Worm (Caenorhabditis elegans) whole organism, young adult: ENCODE measurements around the gene dpy-26.

Experiments
- D2030.7 ChIP-seq: fragments of 200-800 bp; sonication (Bioruptor generic); IDR thresholded peaks from 2 replicates; pipeline ENCODE4 v1.3.6; 2022; ENCODE audit warnings: missing genetic modification reagents, missing genetic modification characterization, missing compliant biosample characterization
- F10E7.11 ChIP-seq: sonication (generic microtip); optimal IDR thresholded peaks from 2 replicates; lab custom pipeline; 2017; ENCODE audit warnings: mild to moderate bottlenecking, missing genetic modification characterization, moderate library complexity, missing compliant biosample characterization
- F33H1.4 ChIP-seq: fragments of 200-800 bp; sonication (Bioruptor generic); IDR thresholded peaks from 2 replicates; pipeline ENCODE4 v1.3.6; 2022; ENCODE audit warnings: missing genetic modification reagents, missing genetic modification characterization, missing compliant biosample characterization
- F37B4.10 ChIP-seq: fragments of 200-800 bp; sonication (Bioruptor generic); IDR thresholded peaks from 2 replicates; pipeline ENCODE4 v1.3.6; 2022; ENCODE audit warnings: missing genetic modification characterization, missing compliant biosample characterization
- F39B2.1 ChIP-seq: fragments of 200-800 bp; sonication (Bioruptor generic); IDR thresholded peaks from 2 replicates; pipeline ENCODE4 v1.3.6; 2022; ENCODE audit warnings: missing genetic modification reagents, missing genetic modification characterization, missing compliant biosample characterization
- F52B5.7 ChIP-seq: sonication (generic microtip); optimal IDR thresholded peaks from 2 replicates; lab custom pipeline; 2016; ENCODE audit warnings: mild to moderate bottlenecking, missing genetic modification characterization, missing compliant biosample characterization
- F55B11.4 ChIP-seq: sonication (generic microtip); optimal IDR thresholded peaks from 2 replicates; lab custom pipeline; 2016; ENCODE audit warnings: missing compliant biosample characterization, missing genetic modification characterization, borderline replicate concordance; ENCODE audit not compliant: insufficient read depth
- K12H6.12 ChIP-seq: fragments of 200-800 bp; sonication (Bioruptor generic); optimal IDR thresholded peaks from 2 replicates; lab custom pipeline; 2018; ENCODE audit warnings: mild to moderate bottlenecking, missing genetic modification characterization, missing compliant biosample characterization
- T26A5.8 ChIP-seq: sonication (generic microtip); optimal IDR thresholded peaks from 2 replicates; lab custom pipeline; 2016; ENCODE audit warnings: missing genetic modification characterization, missing compliant biosample characterization
- Y53F4B.3 ChIP-seq: fragments of 200-800 bp; sonication (Bioruptor generic); IDR thresholded peaks from 2 replicates; pipeline ENCODE4 v1.3.6; 2022; ENCODE audit warnings: missing genetic modification reagents, missing genetic modification characterization, missing compliant biosample characterization
- Y56A3A.18 ChIP-seq: fragments of 200-800 bp; sonication (Bioruptor generic); IDR thresholded peaks from 2 replicates; pipeline ENCODE4 v1.3.6; 2022; ENCODE audit warnings: missing genetic modification reagents, missing genetic modification characterization, missing compliant biosample characterization
- Y67H2A.10 ChIP-seq: fragments of 200-800 bp; sonication (Bioruptor generic); conservative IDR thresholded peaks from 2 replicates; pipeline ENCODE4 v1.3.6; 2022; ENCODE audit warnings: missing genetic modification reagents, missing genetic modification characterization, missing compliant biosample characterization
- Y79H2A.3 ChIP-seq: fragments of 200-800 bp; sonication (Bioruptor generic); conservative IDR thresholded peaks from 2 replicates; pipeline ENCODE4 v1.3.6; 2022; ENCODE audit warnings: missing genetic modification reagents, missing genetic modification characterization, missing compliant biosample characterization
- Y95B8A.8 ChIP-seq: fragments of 200-800 bp; sonication (Bioruptor generic); IDR thresholded peaks from 2 replicates; pipeline ENCODE4 v1.3.6; 2022; ENCODE audit warnings: missing genetic modification reagents, missing genetic modification characterization, missing compliant biosample characterization
- bed-1 ChIP-seq: fragments of 200-800 bp; sonication (Bioruptor generic); IDR thresholded peaks from 2 replicates; pipeline ENCODE4 v1.3.6; 2022; ENCODE audit warnings: missing genetic modification reagents, missing genetic modification characterization, missing compliant biosample characterization
- cebp-2 ChIP-seq: fragments of 200-800 bp; sonication (Bioruptor generic); IDR thresholded peaks from 2 replicates; pipeline ENCODE4 v1.3.6; 2022; ENCODE audit warnings: missing genetic modification characterization, missing compliant biosample characterization
- ceh-40 ChIP-seq: fragments of 200-800 bp; sonication (Bioruptor generic); IDR thresholded peaks from 2 replicates; pipeline ENCODE4 v1.3.6; 2022; ENCODE audit warnings: missing genetic modification characterization, missing compliant biosample characterization
- ceh-79 ChIP-seq: sonication (generic microtip); optimal IDR thresholded peaks from 2 replicates; lab custom pipeline; 2017; ENCODE audit warnings: mild to moderate bottlenecking, missing genetic modification characterization, missing compliant biosample characterization
- dpl-1 ChIP-seq: fragments of 150-350 bp; optimal IDR thresholded peaks from 2 replicates; lab custom pipeline; 2014; ENCODE audit warnings: missing biosample characterization, missing genetic modification reagents, missing genetic modification characterization
- ekl-4 ChIP-seq: fragments of 200-800 bp; sonication (Bioruptor generic); IDR thresholded peaks from 2 replicates; pipeline ENCODE4 v1.3.6; 2022; ENCODE audit warnings: missing genetic modification reagents, missing genetic modification characterization, missing compliant biosample characterization
- fkh-3 ChIP-seq: sonication (generic microtip); optimal IDR thresholded peaks from 2 replicates; lab custom pipeline; 2016; ENCODE audit warnings: mild to moderate bottlenecking, missing genetic modification characterization, missing compliant biosample characterization
- hlh-26 ChIP-seq: fragments of 200-800 bp; sonication (Bioruptor generic); conservative IDR thresholded peaks from 2 replicates; pipeline ENCODE4 v1.3.6; 2022; ENCODE audit warnings: missing genetic modification reagents, missing genetic modification characterization, missing compliant biosample characterization
- hmg-1.2 ChIP-seq: fragments of 200-800 bp; sonication (Bioruptor generic); IDR thresholded peaks from 2 replicates; pipeline ENCODE4 v1.3.6; 2022; ENCODE audit warnings: missing genetic modification reagents, missing genetic modification characterization, missing compliant biosample characterization
- lin-35 ChIP-seq, 3 experiments: fragments of 150-350 bp in 2 of 3; sonication (generic microtip) in 1 of 3; optimal IDR thresholded peaks; 2 replicates each; lab custom pipeline; 2014 to 2018; ENCODE audit warnings: missing biosample characterization in 3 of 3, missing genetic modification characterization in 3 of 3, missing genetic modification reagents in 3 of 3
- lin-40 ChIP-seq: sonication (generic microtip); optimal IDR thresholded peaks from 2 replicates; lab custom pipeline; 2016; ENCODE audit warnings: missing genetic modification characterization, mild to moderate bottlenecking, missing compliant biosample characterization, missing genotype, missing genetic modification reagents
- lir-1 ChIP-seq: fragments of 200-800 bp; sonication (Bioruptor generic); conservative IDR thresholded peaks from 2 replicates; pipeline ENCODE4 v1.3.6; 2022; ENCODE audit warnings: missing genetic modification reagents, missing genetic modification characterization, missing compliant biosample characterization
- madf-10 ChIP-seq: sonication (generic microtip); optimal IDR thresholded peaks from 2 replicates; lab custom pipeline; 2016; ENCODE audit warnings: mild to moderate bottlenecking, missing genetic modification characterization, missing compliant biosample characterization
- madf-6 ChIP-seq: fragments of 200-800 bp; sonication (Bioruptor generic); IDR thresholded peaks from 2 replicates; pipeline ENCODE4 v1.3.6; 2022; ENCODE audit warnings: missing genetic modification reagents, missing genetic modification characterization, missing compliant biosample characterization
- mel-28 ChIP-seq: sonication (generic microtip); optimal IDR thresholded peaks from 2 replicates; lab custom pipeline; 2016; ENCODE audit warnings: borderline replicate concordance, mild to moderate bottlenecking, missing genetic modification characterization, missing compliant biosample characterization
- mes-4 ChIP-seq: sonication (generic microtip); optimal IDR thresholded peaks from 2 replicates; lab custom pipeline; 2016; ENCODE audit warnings: missing genotype, missing genetic modification characterization, missing compliant biosample characterization
- mxl-1 ChIP-seq: sonication (generic microtip); optimal IDR thresholded peaks from 2 replicates; lab custom pipeline; 2016; ENCODE audit warnings: missing genetic modification characterization, missing compliant biosample characterization
- nfya-2 ChIP-seq: fragments of 200-800 bp; sonication (Bioruptor generic); IDR thresholded peaks from 2 replicates; pipeline ENCODE4 v1.3.6; 2022; ENCODE audit warnings: missing genetic modification reagents, missing genetic modification characterization, missing compliant biosample characterization
- nhr-27 ChIP-seq: fragments of 200-800 bp; sonication (Bioruptor generic); optimal IDR thresholded peaks from 2 replicates; lab custom pipeline; 2018; ENCODE audit warnings: mild to moderate bottlenecking, missing genetic modification characterization, moderate library complexity, missing compliant biosample characterization
- pbrm-1 ChIP-seq: fragments of 200-800 bp; sonication (Bioruptor generic); IDR thresholded peaks from 2 replicates; pipeline ENCODE4 v1.3.6; 2022; ENCODE audit warnings: missing genetic modification reagents, missing genetic modification characterization, missing compliant biosample characterization
- pha-4 ChIP-seq: fragments of 150-350 bp; sonication (generic microtip); optimal IDR thresholded peaks from 2 replicates; lab custom pipeline; 2014; ENCODE audit warnings: missing biosample characterization, missing genetic modification reagents, missing genetic modification characterization
- rec-8 ChIP-seq, 2 experiments: sonication (generic microtip); optimal IDR thresholded peaks; 2 replicates each; lab custom pipeline; 2016; ENCODE audit warnings: mild to moderate bottlenecking in 2 of 2, missing genetic modification characterization in 2 of 2, missing genetic modification reagents in 2 of 2, missing genotype in 2 of 2, missing biosample characterization in 1 of 2, missing compliant biosample characterization in 1 of 2, moderate library complexity in 1 of 2
- repo-1 ChIP-seq: sonication (generic microtip); optimal IDR thresholded peaks from 2 replicates; lab custom pipeline; 2017; ENCODE audit warnings: mild to moderate bottlenecking, missing genetic modification characterization, missing compliant biosample characterization
- rpc-1 ChIP-seq, 2 experiments: fragments of 150-350 bp in 1 of 2; sonication (generic microtip) in 1 of 2; optimal IDR thresholded peaks; 2 replicates each; lab custom pipeline; 2014 to 2018; ENCODE audit warnings: missing biosample characterization in 1 of 2, missing genetic modification characterization in 1 of 2, missing genetic modification reagents in 1 of 2, missing genotype in 1 of 2
- snpc-3.4 ChIP-seq: sonication (generic microtip); optimal IDR thresholded peaks from 2 replicates; lab custom pipeline; 2017; ENCODE audit warnings: missing genetic modification characterization, mild to moderate bottlenecking, missing compliant biosample characterization, antibody characterized with exemption, moderate library complexity, missing genotype, missing genetic modification reagents
- snpc-4 ChIP-seq, 5 experiments: fragments of 150-350 bp in 1 of 5; sonication (generic microtip) in 4 of 5; optimal IDR thresholded peaks; 2 replicates each; lab custom pipeline; 2014 to 2018; ENCODE audit warnings: missing genetic modification characterization in 5 of 5, missing biosample characterization in 3 of 5, antibody characterized with exemption in 2 of 5, mild to moderate bottlenecking in 2 of 5, missing compliant biosample characterization in 2 of 5, missing genotype in 2 of 5, moderate library complexity in 2 of 5, missing genetic modification reagents in 1 of 5
- somi-1 ChIP-seq: fragments of 200-800 bp; sonication (Bioruptor generic); optimal IDR thresholded peaks from 2 replicates; lab custom pipeline; 2018; ENCODE audit warnings: mild to moderate bottlenecking, missing genetic modification characterization, missing compliant biosample characterization
- sptf-2 ChIP-seq: fragments of 200-800 bp; sonication (Bioruptor generic); optimal IDR thresholded peaks from 2 replicates; lab custom pipeline; 2018; ENCODE audit warnings: mild to moderate bottlenecking, missing genetic modification characterization, missing compliant biosample characterization
- tlf-1 ChIP-seq: fragments of 200-800 bp; sonication (Bioruptor generic); optimal IDR thresholded peaks from 2 replicates; lab custom pipeline; 2018; ENCODE audit warnings: mild to moderate bottlenecking, missing genetic modification characterization, missing compliant biosample characterization
- unc-62 ChIP-seq: fragments of 150-350 bp; optimal IDR thresholded peaks from 2 replicates; lab custom pipeline; 2014; ENCODE audit warnings: missing biosample characterization, missing genetic modification reagents, missing genetic modification characterization
- ztf-26 ChIP-seq: sonication (generic microtip); optimal IDR thresholded peaks from 2 replicates; lab custom pipeline; 2017; ENCODE audit warnings: missing genetic modification characterization, missing compliant biosample characterization
- ztf-6 ChIP-seq: fragments of 200-800 bp; sonication (Bioruptor generic); IDR thresholded peaks from 2 replicates; pipeline ENCODE4 v1.3.6; 2022; ENCODE audit warnings: missing genetic modification reagents, missing genetic modification characterization, missing compliant biosample characterization

Gene dpy-26

DNA sequence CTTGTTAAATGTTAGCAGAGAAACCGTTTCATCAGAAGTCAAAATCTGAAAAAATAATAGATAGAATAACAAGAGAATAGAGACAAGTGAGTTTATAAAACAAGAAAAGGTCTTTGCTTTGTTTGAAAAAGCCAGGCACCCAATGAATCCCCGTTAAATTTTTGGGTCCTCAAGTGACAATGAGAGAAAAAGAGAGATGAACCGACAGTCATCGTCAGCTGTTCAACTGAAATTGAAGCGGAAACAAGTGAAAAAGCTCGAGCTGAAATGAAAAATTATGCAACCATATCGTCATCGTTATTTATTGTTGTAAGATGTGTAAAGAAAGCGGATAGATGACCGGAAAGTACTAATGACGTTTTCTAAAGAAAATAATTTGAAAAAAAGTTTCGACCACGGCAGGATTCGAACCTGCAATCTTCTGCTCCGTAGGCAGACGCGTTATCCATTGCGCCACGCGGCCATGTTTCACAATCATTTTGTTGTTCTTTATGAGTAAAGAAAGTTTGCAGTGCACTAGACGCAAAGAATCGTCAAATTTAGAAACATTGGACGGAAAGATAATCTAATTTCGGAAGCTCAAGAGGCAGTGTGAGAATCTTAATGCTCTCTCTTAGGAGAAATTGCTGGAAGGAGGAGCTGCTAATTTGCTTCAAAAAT lies 33.5 kb downstream of the dpy-26 start, which contains the start of gene F08G5.3:
F08G5.3 (minus strand) TSS at position 51 of the 660 bp plus-strand sequence.
- peak; percentile 52; the same call in 1 of the 2 replicates for TF ChIP-seq F33H1.4 (GFP tag; lab: Robert Waterston, UW)
- 0 out of 2 replicates have a peak, but pooled peaks have one; percentile 46 for TF ChIP-seq ekl-4
- TF ChIP-seq repo-1: peak; percentile 24
- no peak for TF ChIP-seq F39B2.1 (GFP tag; lab: Robert Waterston, UW)
- peak in 1 of 3 experiments; percentile 77 for TF ChIP-seq lin-35 (GFP tag; optimal IDR thresholded peaks at IDR 0.05; lab: Kevin White, UChicago)
- peak; percentile 67 for TF ChIP-seq hmg-1.2 (GFP tag; lab: Robert Waterston, UW)
- peak; percentile 95 for TF ChIP-seq rpc-1 (optimal IDR thresholded peaks at IDR 0.05; lab: Kevin White, UChicago)
- TF ChIP-seq rpc-1 (tag; optimal IDR thresholded peaks at IDR 0.05; lab: Kevin White, UChicago): peak; percentile 95
- peak; percentile 59 for TF ChIP-seq somi-1 (GFP tag; lab: Kevin White, UChicago)
- 0 out of 2 replicates have a peak, but pooled peaks have one; percentile 59 for TF ChIP-seq F37B4.10 (GFP tag; lab: Robert Waterston, UW)
- TF ChIP-seq ztf-26 (tag; lab: Kevin White, UChicago): peak; percentile 26
- TF ChIP-seq Y79H2A.3 (GFP tag; lab: Robert Waterston, UW): no peak
- TF ChIP-seq fkh-3 (tag; lab: Kevin White, UChicago): peak; percentile 47
- no peak for TF ChIP-seq F55B11.4 (tag; lab: Kevin White, UChicago)
- no peak for TF ChIP-seq Y67H2A.10
- no peak for TF ChIP-seq nfya-2 (GFP tag; lab: Robert Waterston, UW)
- TF ChIP-seq bed-1 (GFP tag; lab: Robert Waterston, UW): 0 out of 2 replicates have a peak, but pooled peaks have one; percentile 68
- TF ChIP-seq dpl-1 (GFP tag; lab: Kevin White, UChicago): peak; percentile 9
- no peak for TF ChIP-seq Y95B8A.8 (GFP tag; lab: Robert Waterston, UW)
- TF ChIP-seq madf-6: peak; percentile 43; the same call in 1 of the 2 replicates
- 0 out of 2 replicates have a peak, but pooled peaks have one; percentile 43 for TF ChIP-seq Y53F4B.3 (GFP tag; lab: Robert Waterston, UW)
- peak; percentile 82 for TF ChIP-seq mes-4 (tag; lab: Kevin White, UChicago)
- TF ChIP-seq cebp-2: peak; percentile 90; the same call in 1 of the 2 replicates
- TF ChIP-seq ztf-6: no peak
- TF ChIP-seq F10E7.11 (tag; lab: Kevin White, UChicago): no peak
- no peak for TF ChIP-seq hlh-26 (GFP tag; lab: Robert Waterston, UW)
- peak; percentile 45 for TF ChIP-seq T26A5.8 (tag; lab: Kevin White, UChicago)
- TF ChIP-seq pbrm-1: peak; percentile 77
- peak; percentile 45 for TF ChIP-seq mxl-1
- peak; percentile 27 for TF ChIP-seq ceh-79
- peak; percentile 43 for TF ChIP-seq F52B5.7 (tag; lab: Kevin White, UChicago)
- TF ChIP-seq D2030.7: peak; percentile 91
- peak; percentile 48 for TF ChIP-seq tlf-1 (GFP tag; lab: Kevin White, UChicago)
- TF ChIP-seq sptf-2: no peak
- TF ChIP-seq pha-4: no peak
- TF ChIP-seq K12H6.12 (tag; lab: Kevin White, UChicago): peak; percentile 21
- peak; percentile 71 for TF ChIP-seq snpc-3.4 (tag; lab: Kevin White, UChicago)
- peak; percentile 58 for TF ChIP-seq lin-40 (tag; lab: Kevin White, UChicago)
- no peak for TF ChIP-seq mel-28 (tag; lab: Kevin White, UChicago)
- TF ChIP-seq snpc-4 (GFP tag; optimal IDR thresholded peaks at IDR 0.05; lab: Kevin White, UChicago): peak; percentile 82
- TF ChIP-seq snpc-4 (tag; optimal IDR thresholded peaks at IDR 0.05; lab: Kevin White, UChicago): peak; percentile 14 to 81 (median 64)
- no peak for TF ChIP-seq unc-62 (GFP tag; lab: Kevin White, UChicago)
- peak; percentile 49 to 90 for TF ChIP-seq rec-8 (tag; optimal IDR thresholded peaks at IDR 0.05; lab: Kevin White, UChicago)
- 0 out of 2 replicates have a peak, but pooled peaks have one; percentile 62 for TF ChIP-seq Y56A3A.18 (GFP tag; lab: Robert Waterston, UW)
- TF ChIP-seq madf-10 (tag; lab: Kevin White, UChicago): peak; percentile 64
- TF ChIP-seq ceh-40 (GFP tag; lab: Robert Waterston, UW): 0 out of 2 replicates have a peak, but pooled peaks have one; percentile 64
- TF ChIP-seq nhr-27 (tag; lab: Kevin White, UChicago): no peak
- no peak for TF ChIP-seq lir-1 (GFP tag; lab: Robert Waterston, UW)
